Worm (Caenorhabditis elegans) whole organism, early embryonic: Measurements from ENCODE around the gene F59E11.2.

Experiments
- ama-1 ChIP-seq: fragments of 150-350 bp; optimal IDR thresholded peaks from 2 replicates; lab custom pipeline; 2014
- ceh-36 ChIP-seq: sonication (generic microtip); optimal IDR thresholded peaks from 2 replicates; lab custom pipeline; 2016; ENCODE audit warnings: missing genetic modification characterization, inconsistent platforms, missing compliant biosample characterization

- no peak for TF ChIP-seq ceh-36 (tag; lab: Kevin White, UChicago)
- TF ChIP-seq ama-1 (lab: Kevin White, UChicago) = no peak
These were observed 29.0 kb upstream of the F59E11.2 start, which contains the start of gene nhr-195 for ce11 chrV:8972271-8972670.
